Fruit fly (Drosophila melanogaster): ENCODE measurements around the gene CG5276.

The CG5276 gene

DNA sequence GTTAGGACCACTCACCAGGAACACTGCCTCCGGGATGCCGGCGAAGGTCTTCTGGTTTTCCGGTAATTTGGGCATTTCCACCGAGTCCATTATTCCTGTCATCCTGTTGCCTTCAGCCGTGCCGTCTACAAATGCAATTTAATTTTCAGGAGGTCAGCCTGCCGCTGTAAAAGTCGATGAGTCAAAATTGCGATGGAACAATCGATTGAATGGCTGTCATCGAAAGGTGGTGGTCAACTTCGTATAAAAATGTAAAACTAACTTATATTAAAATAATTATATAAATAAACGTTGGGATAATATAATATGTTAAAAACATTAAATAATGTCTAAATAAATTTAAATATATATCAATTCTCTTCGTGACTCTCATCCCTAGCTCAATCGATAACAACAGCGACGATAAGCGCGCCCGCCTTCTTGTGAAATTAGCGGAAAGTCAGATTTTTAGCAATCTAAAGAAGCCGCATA, 21.8 kb upstream of the CG5276 start, which contains the start of the genes mgr and Irbp (continued):
- no peak for TF ChIP-seq CG12236 (GFP tag; optimal IDR thresholded peaks at IDR 0.05)
- TF ChIP-seq ewg (GFP tag; optimal IDR thresholded peaks at IDR 0.05) = peak; percentile 83
- peak; percentile 59 for TF ChIP-seq Dad (GFP tag; optimal IDR thresholded peaks at IDR 0.05)
- peak; percentile 22 for TF ChIP-seq CG9609 (GFP tag; optimal IDR thresholded peaks at IDR 0.05)
- TF ChIP-seq CG11696 (GFP tag; IDR thresholded peaks at IDR 0.05) = peak; percentile 80
- no peak for TF ChIP-seq hth (optimal IDR thresholded peaks at IDR 0.05)
- TF ChIP-seq Sox100B (GFP tag; optimal IDR thresholded peaks at IDR 0.05) = peak; percentile 90
- TF ChIP-seq psq (GFP tag; optimal IDR thresholded peaks at IDR 0.05) = peak; percentile 80
- peak; percentile 63 for TF ChIP-seq org-1 (GFP tag; optimal IDR thresholded peaks at IDR 0.05)
- peak; percentile 40 for TF ChIP-seq CG17186 (GFP tag; optimal IDR thresholded peaks at IDR 0.05)
- TF ChIP-seq Rx (GFP tag; IDR thresholded peaks at IDR 0.05) = peak; percentile 79
- TF ChIP-seq fd96Cb (tag; optimal IDR thresholded peaks at IDR 0.05) = peak; percentile 90
- TF ChIP-seq CG6813 (GFP tag; optimal IDR thresholded peaks at IDR 0.05) = peak; percentile 75
- TF ChIP-seq cato (GFP tag; optimal IDR thresholded peaks at IDR 0.05; ENCODE audit: borderline replicate concordance) = peak; percentile 76
- TF ChIP-seq pnt (GFP tag; optimal IDR thresholded peaks at IDR 0.05) = peak; percentile 5
- peak; percentile 93 for TF ChIP-seq Spps (tag; optimal IDR thresholded peaks at IDR 0.05)
- TF ChIP-seq ttk (GFP tag; IDR thresholded peaks at IDR 0.05) = peak; percentile 93
- TF ChIP-seq Oli (tag; optimal IDR thresholded peaks at IDR 0.05) = peak; percentile 89
- TF ChIP-seq zf30C (GFP tag; optimal IDR thresholded peaks at IDR 0.05) = no peak
- peak; percentile 91 for TF ChIP-seq CG14667 (GFP tag; IDR thresholded peaks at IDR 0.05)
- TF ChIP-seq CG32532 (GFP tag; IDR thresholded peaks at IDR 0.05) = peak; percentile 96
- peak; percentile 91 for TF ChIP-seq stc (GFP tag; IDR thresholded peaks at IDR 0.05)
- no peak for TF ChIP-seq ERR (GFP tag; optimal IDR thresholded peaks at IDR 0.05)
- TF ChIP-seq Hand (GFP tag; optimal IDR thresholded peaks at IDR 0.05) = peak; percentile 61
- TF ChIP-seq CG17385 (GFP tag; optimal IDR thresholded peaks at IDR 0.05) = peak; percentile 86
- TF ChIP-seq CG1529 (GFP tag; optimal IDR thresholded peaks at IDR 0.05) = peak; percentile 66
- peak; percentile 97 for TF ChIP-seq slbo (GFP tag; IDR thresholded peaks at IDR 0.05)
- TF ChIP-seq Xrp1 (GFP tag; IDR thresholded peaks at IDR 0.05) = peak; percentile 97
- peak; percentile 50 for TF ChIP-seq fu2 (GFP tag; optimal IDR thresholded peaks at IDR 0.05)
- no peak for TF ChIP-seq sd (tag; optimal IDR thresholded peaks at IDR 0.05)
- TF ChIP-seq CG8765 (GFP tag; IDR thresholded peaks at IDR 0.05) = peak; percentile 90
- TF ChIP-seq Meics (GFP tag; optimal IDR thresholded peaks at IDR 0.05) = peak; percentile 91
- peak; percentile 53 for TF ChIP-seq Gsc (GFP tag; IDR thresholded peaks at IDR 0.05)
- TF ChIP-seq Tbp (GFP tag; optimal IDR thresholded peaks at IDR 0.05) = no peak
- TF ChIP-seq CG6791 (GFP tag; IDR thresholded peaks at IDR 0.05; ENCODE audit: partially characterized antibody) = no peak; the same call in 2 of the 3 replicates
- peak; percentile 96 for TF ChIP-seq Ada2b (GFP tag; IDR thresholded peaks at IDR 0.05)
- no peak for TF ChIP-seq Lpt (GFP tag; optimal IDR thresholded peaks at IDR 0.05)
- TF ChIP-seq pfk (GFP tag; optimal IDR thresholded peaks at IDR 0.05) = no peak
- TF ChIP-seq H15 (GFP tag; IDR thresholded peaks at IDR 0.05) = peak; percentile 95
- TF ChIP-seq CG32772 (GFP tag; IDR thresholded peaks at IDR 0.05) = peak; percentile 94
- peak; percentile 94 for TF ChIP-seq caup (GFP tag; optimal IDR thresholded peaks at IDR 0.05; ENCODE audit: severe bottlenecking)
- peak; percentile 82 for TF ChIP-seq Abd-B (GFP tag; optimal IDR thresholded peaks at IDR 0.05)
- TF ChIP-seq HmgZ (tag; optimal IDR thresholded peaks at IDR 0.05) = peak; percentile 86
- TF ChIP-seq HLH3B (GFP tag; IDR thresholded peaks at IDR 0.05) = peak; percentile 95
- peak; percentile 65 for TF ChIP-seq CG31388 (GFP tag; optimal IDR thresholded peaks at IDR 0.05)
- TF ChIP-seq CG12104 (GFP tag; optimal IDR thresholded peaks at IDR 0.05) = peak; percentile 89
- no peak for TF ChIP-seq CG11398 (GFP tag; optimal IDR thresholded peaks at IDR 0.05)
- TF ChIP-seq CG33213 (GFP tag; optimal IDR thresholded peaks at IDR 0.05) = no peak
- TF ChIP-seq bab2 (GFP tag; optimal IDR thresholded peaks at IDR 0.05) = peak; percentile 55
- peak; percentile 96 for TF ChIP-seq CG12659 (GFP tag; optimal IDR thresholded peaks at IDR 0.05)
- TF ChIP-seq HLH54F (GFP tag; optimal IDR thresholded peaks at IDR 0.05) = peak; percentile 54
- peak; percentile 72 for TF ChIP-seq D19B (GFP tag; optimal IDR thresholded peaks at IDR 0.05)

All from whole organism, embryonic.